Fruit fly (Drosophila melanogaster) whole organism, embryonic: Measurements from ENCODE around the gene CG3014.

Source experiments
- CG12071 ChIP-seq: fragments of 200-800 bp; sonication (Bioruptor generic); optimal IDR thresholded peaks from 3 replicates; lab custom pipeline; 2018; ENCODE audit warnings: missing biosample characterization, mild to moderate bottlenecking, missing genetic modification characterization
- Ets97D ChIP-seq: fragments of 200-800 bp; sonication (Bioruptor generic); optimal IDR thresholded peaks from 3 replicates; lab custom pipeline; 2016; ENCODE audit warnings: missing biosample characterization, missing genetic modification characterization

DNA sequence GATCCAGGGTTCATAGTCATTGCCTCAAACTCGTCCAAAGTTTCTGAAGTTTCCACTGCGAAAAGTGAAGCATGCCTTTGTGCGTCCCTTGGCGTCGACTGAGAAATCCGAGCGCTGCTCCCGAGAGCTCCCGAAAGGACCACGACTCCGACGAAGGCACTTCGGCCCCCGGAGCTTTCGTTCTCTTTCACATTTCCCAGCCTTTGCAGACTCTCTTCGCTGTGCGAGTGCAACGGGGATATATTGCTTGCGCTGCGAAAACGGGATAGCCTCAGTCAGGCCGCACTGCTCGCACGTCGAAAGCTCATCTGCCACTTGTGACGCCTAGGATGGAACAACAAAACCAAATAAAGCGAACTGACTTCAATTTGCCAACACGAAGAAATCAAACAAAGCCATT, 49.1 kb downstream of the CG3014 start:
- TF ChIP-seq Ets97D (no peak), CG12071 (GFP tag; lab: Kevin White, UChicago) (no peak)
